Worm (Caenorhabditis elegans): ENCODE data around the gene rig-6.
A peak's percentile ranks its signal among the peaks of the same experiment; 100 is the strongest.

rig-6 gene

DNA sequence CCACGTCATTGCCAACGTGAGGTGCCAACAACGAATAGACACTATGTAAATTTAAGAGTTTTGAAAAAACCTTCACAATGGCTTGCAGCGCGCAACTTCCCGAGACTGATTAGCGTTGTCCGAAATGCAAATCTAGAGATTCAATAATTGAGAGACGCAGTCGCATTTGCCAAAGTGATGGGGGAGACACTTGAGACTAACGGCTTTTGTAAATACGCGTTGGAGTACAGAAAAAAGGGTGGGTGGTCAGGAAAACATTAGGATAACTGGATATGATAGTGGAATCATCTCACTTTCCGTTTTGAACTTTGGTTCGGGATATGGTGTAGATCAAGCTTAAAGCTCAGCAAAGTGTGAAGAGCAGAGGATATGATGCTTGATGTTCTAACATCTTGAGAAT, 32.1 kb downstream of the rig-6 start:
- TF ChIP-seq pha-4 (tag; optimal IDR thresholded peaks at IDR 0.05), result peak; percentile 84
- no peak for TF ChIP-seq mep-1 (tag; optimal IDR thresholded peaks at IDR 0.05)

- TF ChIP-seq snpc-4 (tag; optimal IDR thresholded peaks at IDR 0.05) (no peak), ztf-11 (tag; optimal IDR thresholded peaks at IDR 0.05) (no peak), ceh-39 (tag; optimal IDR thresholded peaks at IDR 0.05) (no peak), elt-1 (tag; optimal IDR thresholded peaks at IDR 0.05; ENCODE audit: borderline replicate concordance, insufficient read depth) (no peak), lin-13 (tag; optimal IDR thresholded peaks at IDR 0.05) (no peak), pha-4 (tag; optimal IDR thresholded peaks at IDR 0.05) (no peak), ham-2 (GFP tag; optimal IDR thresholded peaks at IDR 0.05) (no peak), drap-1 (GFP tag; optimal IDR thresholded peaks at IDR 0.05) (no peak)
Observed at ce11 chrII:4776933-4777332, 35.0 kb downstream of the rig-6 start, which contains the start of gene F26G1.11. TSS of gene F26G1.11 (plus strand) at chrII:4777137.

ce11 chrII:4775802-4776201, 36.1 kb downstream of the rig-6 start:
- TF ChIP-seq nhr-28 (tag; optimal IDR thresholded peaks at IDR 0.05) (no peak), lsy-2 (tag; optimal IDR thresholded peaks at IDR 0.05) (no peak), ceh-43 (GFP tag; optimal IDR thresholded peaks at IDR 0.05) (no peak), nhr-237 (tag; optimal IDR thresholded peaks at IDR 0.05) (no peak), elt-1 (tag; optimal IDR thresholded peaks at IDR 0.05; ENCODE audit: borderline replicate concordance, insufficient read depth) (no peak), ceh-39 (tag; optimal IDR thresholded peaks at IDR 0.05) (no peak), unc-39 (tag; optimal IDR thresholded peaks at IDR 0.05) (no peak), bed-3 (GFP tag; optimal IDR thresholded peaks at IDR 0.05) (no peak), blmp-1 (tag; optimal IDR thresholded peaks at IDR 0.05) (no peak), ces-1 (GFP tag; optimal IDR thresholded peaks at IDR 0.05) (no peak), mab-5 (tag; optimal IDR thresholded peaks at IDR 0.05) (no peak), elt-3 (tag; optimal IDR thresholded peaks at IDR 0.05) (no peak), tbx-8 (GFP tag; optimal IDR thresholded peaks at IDR 0.05) (no peak), sem-2 (GFP tag; optimal IDR thresholded peaks at IDR 0.05) (no peak), snpc-4 (tag; optimal IDR thresholded peaks at IDR 0.05) (no peak)

- no peak for TF ChIP-seq pha-4 (tag; optimal IDR thresholded peaks at IDR 0.05)
- no peak for TF ChIP-seq nhr-28 (tag; optimal IDR thresholded peaks at IDR 0.05)
- TF ChIP-seq mls-2 (tag; optimal IDR thresholded peaks at IDR 0.05), result no peak
- TF ChIP-seq lin-32 (GFP tag; optimal IDR thresholded peaks at IDR 0.05), result no peak
- no peak for TF ChIP-seq ham-2 (GFP tag; optimal IDR thresholded peaks at IDR 0.05)
- no peak for TF ChIP-seq flh-1 (GFP tag; optimal IDR thresholded peaks at IDR 0.05)
Observed at ce11 chrII:4773891-4774432, 37.9 kb downstream of the rig-6 start, which contains the start of the genes F26G1.9 and F26G1.10. TSS of gene F26G1.9 (minus strand) at chrII:4773991. TSS of gene F26G1.10 (plus strand) at chrII:4774382.

- TF ChIP-seq blmp-1 (tag; optimal IDR thresholded peaks at IDR 0.05) (no peak), tbx-8 (GFP tag; optimal IDR thresholded peaks at IDR 0.05) (no peak), mls-2 (tag; optimal IDR thresholded peaks at IDR 0.05) (no peak), ztf-11 (tag; optimal IDR thresholded peaks at IDR 0.05) (no peak)
Observed at ce11 chrII:4772441-4772840, 39.4 kb downstream of the rig-6 start.

DNA sequence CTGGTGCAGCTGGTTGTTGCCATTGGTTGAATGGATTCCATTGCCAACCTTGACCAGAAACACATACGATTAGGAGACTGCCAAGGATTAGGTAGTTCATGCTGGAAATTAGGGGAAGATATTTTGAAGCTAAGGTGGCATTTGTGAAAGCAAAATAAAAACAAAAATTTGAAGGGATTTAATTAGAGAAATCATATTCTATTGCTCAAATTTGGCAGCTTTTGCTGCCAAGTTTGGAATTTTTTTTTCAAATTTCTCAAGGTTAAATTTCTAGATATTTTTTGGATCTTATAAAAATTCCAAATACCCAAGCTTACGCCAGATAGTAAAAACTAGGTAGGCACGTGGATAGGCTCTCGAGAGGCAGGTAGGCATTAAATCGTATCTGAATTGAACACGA, 40.6 kb downstream of the rig-6 start, which contains the start of gene F26G1.5:
F26G1.5 (minus strand) TSS at position 101 of the 400 bp plus-strand sequence.
- no peak for TF ChIP-seq flh-1 (GFP tag; optimal IDR thresholded peaks at IDR 0.05)
- no peak for TF ChIP-seq ces-1 (GFP tag; optimal IDR thresholded peaks at IDR 0.05)
- TF ChIP-seq cnd-1 (tag; optimal IDR thresholded peaks at IDR 0.05), result no peak
- no peak for TF ChIP-seq unc-39 (tag; optimal IDR thresholded peaks at IDR 0.05)
- no peak for TF ChIP-seq unc-120 (tag; optimal IDR thresholded peaks at IDR 0.05; ENCODE audit: poor library complexity, severe bottlenecking)
- TF ChIP-seq zip-8 (tag; optimal IDR thresholded peaks at IDR 0.05), result no peak
- no peak for TF ChIP-seq nhr-237 (tag; optimal IDR thresholded peaks at IDR 0.05)
- no peak for TF ChIP-seq sem-2 (GFP tag; optimal IDR thresholded peaks at IDR 0.05)
- TF ChIP-seq lin-13 (tag; optimal IDR thresholded peaks at IDR 0.05), result no peak
- no peak for TF ChIP-seq lin-32 (GFP tag; optimal IDR thresholded peaks at IDR 0.05)
- TF ChIP-seq sptf-1 (tag; optimal IDR thresholded peaks at IDR 0.05), result no peak
- no peak for TF ChIP-seq ham-2 (GFP tag; optimal IDR thresholded peaks at IDR 0.05)
